Worm (Caenorhabditis elegans): ENCODE data around the gene C49C8.3.

DNA sequence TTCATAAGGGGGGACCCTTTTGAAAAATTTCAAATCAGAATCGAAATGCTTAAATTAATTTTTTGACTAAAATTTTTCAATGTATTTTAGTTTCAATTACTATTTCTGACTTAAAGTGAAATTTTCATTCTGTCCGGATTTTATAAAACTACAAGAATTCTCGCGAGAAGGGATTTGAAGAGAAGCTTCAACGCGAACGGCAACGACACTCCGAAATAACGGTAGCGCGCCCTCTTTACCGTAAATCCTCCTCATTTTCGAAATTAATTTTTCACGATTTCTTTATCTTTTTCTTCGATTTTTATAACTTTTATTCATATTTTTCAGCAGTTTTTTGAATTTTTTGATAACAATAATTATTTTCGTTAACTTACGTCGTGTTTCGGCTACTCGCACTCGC, 21.2 kb downstream of the C49C8.3 start:
- TF ChIP-seq nhr-23 (tag; optimal IDR thresholded peaks at IDR 0.05) (no peak), nhr-25 (tag; optimal IDR thresholded peaks at IDR 0.05) (no peak), elt-3 (tag; optimal IDR thresholded peaks at IDR 0.05) (no peak), elt-1 (tag; optimal IDR thresholded peaks at IDR 0.05) (no peak), ztf-11 (tag; optimal IDR thresholded peaks at IDR 0.05) (no peak), lin-11 (tag; optimal IDR thresholded peaks at IDR 0.05) (no peak), lin-39 (tag; optimal IDR thresholded peaks at IDR 0.05) (no peak), nhr-237 (tag; optimal IDR thresholded peaks at IDR 0.05) (no peak), Y55F3AM.14 (GFP tag; optimal IDR thresholded peaks at IDR 0.05) (no peak)
